Fruit fly (Drosophila melanogaster) whole organism, prepupa: Measurements from ENCODE around the gene GluRIIA.

Experiments used
- CG10669 ChIP-seq: fragments of 200-800 bp; sonication (Bioruptor generic); optimal IDR thresholded peaks from 3 replicates; lab custom pipeline; 2018; ENCODE audit warnings: missing biosample characterization, mild to moderate bottlenecking, missing genetic modification characterization, moderate library complexity
- CG11294 ChIP-seq: fragments of 200-800 bp; sonication (Bioruptor generic); IDR thresholded peaks from 2 replicates; pipeline ENCODE4 v1.3.6; 2022; ENCODE audit warnings: missing biosample characterization, missing genetic modification characterization
- CG11762 ChIP-seq: fragments of 200-800 bp; sonication (Bioruptor generic); optimal IDR thresholded peaks from 3 replicates; lab custom pipeline; 2016; ENCODE audit warnings: missing biosample characterization, missing genetic modification characterization; ENCODE audit not compliant: insufficient read depth
- CG15336 ChIP-seq: fragments of 200-800 bp; sonication (Bioruptor generic); IDR thresholded peaks from 2 replicates; pipeline ENCODE4 v1.3.6; 2022; ENCODE audit warnings: missing biosample characterization, missing genetic modification characterization
- CG1621 ChIP-seq: fragments of 200-800 bp; sonication (Bioruptor generic); optimal IDR thresholded peaks from 3 replicates; lab custom pipeline; 2018; ENCODE audit warnings: missing biosample characterization, mild to moderate bottlenecking, missing genetic modification characterization
- CG3032 ChIP-seq: fragments of 200-800 bp; optimal IDR thresholded peaks from 2 replicates; lab custom pipeline; 2019; ENCODE audit warnings: missing biosample characterization, mild to moderate bottlenecking, missing genetic modification characterization, moderate library complexity
- CG31627 ChIP-seq: fragments of 200-800 bp; sonication (Bioruptor generic); optimal IDR thresholded peaks from 3 replicates; lab custom pipeline; 2016; ENCODE audit warnings: missing biosample characterization, missing genetic modification characterization
- CG32006 ChIP-seq: fragments of 200-800 bp; sonication (Bioruptor generic); optimal IDR thresholded peaks from 3 replicates; lab custom pipeline; 2017; ENCODE audit warnings: missing biosample characterization, mild to moderate bottlenecking, missing genetic modification characterization
- CG34406 ChIP-seq: fragments of 200-800 bp; sonication (Bioruptor generic); optimal IDR thresholded peaks from 3 replicates; lab custom pipeline; 2016; ENCODE audit warnings: missing biosample characterization, missing genetic modification characterization
- CG3919 ChIP-seq: fragments of 200-800 bp; sonication (Bioruptor generic); optimal IDR thresholded peaks from 3 replicates; lab custom pipeline; 2016; ENCODE audit warnings: missing biosample characterization, missing genetic modification characterization
- CG4318 ChIP-seq: fragments of 200-800 bp; sonication (Bioruptor generic); optimal IDR thresholded peaks from 3 replicates; lab custom pipeline; 2017; ENCODE audit warnings: missing biosample characterization, mild to moderate bottlenecking, missing genetic modification characterization
- CG6163 ChIP-seq: fragments of 200-800 bp; sonication (Bioruptor generic); IDR thresholded peaks from 3 replicates; pipeline ENCODE4 v1.3.6; 2022; ENCODE audit warnings: missing biosample characterization, missing genetic modification characterization
- CG6276 ChIP-seq: fragments of 200-800 bp; sonication (Bioruptor generic); optimal IDR thresholded peaks from 2 replicates; lab custom pipeline; 2017; ENCODE audit warnings: missing biosample characterization, mild to moderate bottlenecking, missing genetic modification characterization
- CG6808 ChIP-seq: fragments of 200-800 bp; sonication (Bioruptor generic); optimal IDR thresholded peaks from 3 replicates; lab custom pipeline; 2017; ENCODE audit warnings: missing biosample characterization, missing genetic modification characterization, mild to moderate bottlenecking, moderate library complexity, missing genetic modification reagents
- CG6854 ChIP-seq: fragments of 200-800 bp; sonication (Bioruptor generic); optimal IDR thresholded peaks from 2 replicates; lab custom pipeline; 2017; ENCODE audit warnings: missing biosample characterization, mild to moderate bottlenecking, missing genetic modification characterization
- CG7368 ChIP-seq: fragments of 200-800 bp; sonication (Bioruptor generic); optimal IDR thresholded peaks from 3 replicates; lab custom pipeline; 2016; ENCODE audit warnings: missing biosample characterization, missing genetic modification characterization
- CG8119 ChIP-seq: fragments of 200-800 bp; sonication (Bioruptor generic); IDR thresholded peaks from 3 replicates; pipeline ENCODE4 v1.3.6; 2022; ENCODE audit warnings: missing biosample characterization, missing genetic modification characterization
- CG8319 ChIP-seq: fragments of 200-800 bp; sonication (Bioruptor generic); optimal IDR thresholded peaks from 3 replicates; lab custom pipeline; 2016; ENCODE audit warnings: missing biosample characterization, missing genetic modification characterization
- CG8632 ChIP-seq: fragments of 200-800 bp; sonication (Bioruptor generic); optimal IDR thresholded peaks from 3 replicates; lab custom pipeline; 2016; ENCODE audit warnings: missing biosample characterization, missing genetic modification characterization
- CG9139 ChIP-seq: fragments of 200-800 bp; sonication (Bioruptor generic); optimal IDR thresholded peaks from 3 replicates; lab custom pipeline; 2017; ENCODE audit warnings: missing biosample characterization, mild to moderate bottlenecking, missing genetic modification characterization
- Eip75B ChIP-seq: fragments of 200-800 bp; sonication (Bioruptor generic); optimal IDR thresholded peaks from 3 replicates; lab custom pipeline; 2016; ENCODE audit warnings: missing biosample characterization, missing genetic modification characterization
- Eip78C ChIP-seq: fragments of 200-800 bp; sonication (Bioruptor generic); peaks from one replicate; lab custom pipeline; 2016; ENCODE audit warnings: missing biosample characterization, missing genetic modification characterization
- Ets96B ChIP-seq: fragments of 200-800 bp; optimal IDR thresholded peaks from 2 replicates; lab custom pipeline; 2019; ENCODE audit warnings: missing biosample characterization, mild to moderate bottlenecking, missing genetic modification characterization, moderate library complexity
- Gug ChIP-seq: fragments of 200-800 bp; sonication (Bioruptor generic); IDR thresholded peaks from 2 replicates; pipeline ENCODE4 v1.3.6; 2022; ENCODE audit warnings: missing biosample characterization, missing genetic modification characterization
- Hr38 ChIP-seq: sonication (Bioruptor generic); optimal IDR thresholded peaks from 2 replicates; lab custom pipeline; 2016; ENCODE audit warnings: missing biosample characterization, missing genetic modification characterization
- Met ChIP-seq: fragments of 200-800 bp; sonication (Bioruptor generic); optimal IDR thresholded peaks from 3 replicates; lab custom pipeline; 2016; ENCODE audit warnings: missing biosample characterization, missing genetic modification characterization
- OdsH ChIP-seq: fragments of 200-800 bp; sonication (Bioruptor generic); optimal IDR thresholded peaks from 3 replicates; lab custom pipeline; 2016; ENCODE audit warnings: missing biosample characterization, missing genetic modification characterization
- Smox ChIP-seq: fragments of 200-800 bp; sonication (Bioruptor generic); optimal IDR thresholded peaks from 3 replicates; lab custom pipeline; 2016; ENCODE audit warnings: missing biosample characterization, missing genetic modification characterization
- Sox102F ChIP-seq: fragments of 200-800 bp; sonication (Bioruptor generic); optimal IDR thresholded peaks from 2 replicates; lab custom pipeline; 2016; ENCODE audit warnings: missing biosample characterization, mild to moderate bottlenecking, missing genetic modification characterization
- Sox14 ChIP-seq: fragments of 200-800 bp; sonication (Bioruptor generic); optimal IDR thresholded peaks from 3 replicates; lab custom pipeline; 2016; ENCODE audit warnings: missing biosample characterization, missing genetic modification characterization
- achi ChIP-seq: fragments of 200-800 bp; sonication (Bioruptor generic); optimal IDR thresholded peaks from 3 replicates; lab custom pipeline; 2016; ENCODE audit warnings: missing biosample characterization, missing genetic modification characterization
- dac ChIP-seq: fragments of 200-800 bp; sonication (Bioruptor generic); optimal IDR thresholded peaks from 2 replicates; lab custom pipeline; 2017; ENCODE audit warnings: missing biosample characterization, mild to moderate bottlenecking, missing genetic modification characterization
- dsx ChIP-seq: fragments of 200-800 bp; optimal IDR thresholded peaks from 3 replicates; lab custom pipeline; 2019; ENCODE audit warnings: missing biosample characterization, mild to moderate bottlenecking, missing genetic modification characterization, moderate library complexity; ENCODE audit not compliant: poor library complexity, severe bottlenecking
- eg ChIP-seq: fragments of 200-800 bp; sonication (Bioruptor generic); IDR thresholded peaks from 3 replicates; pipeline ENCODE4 v1.3.6; 2022; ENCODE audit warnings: missing biosample characterization, missing genetic modification characterization
- esn ChIP-seq: fragments of 200-800 bp; sonication (Bioruptor generic); optimal IDR thresholded peaks from 2 replicates; lab custom pipeline; 2016; ENCODE audit warnings: missing biosample characterization, mild to moderate bottlenecking, missing genetic modification characterization, moderate library complexity
- fd59A ChIP-seq: fragments of 200-800 bp; sonication (Bioruptor generic); optimal IDR thresholded peaks from 2 replicates; lab custom pipeline; 2017; ENCODE audit warnings: missing biosample characterization, mild to moderate bottlenecking, missing genetic modification characterization, missing genetic modification reagents
- lz ChIP-seq: fragments of 200-800 bp; sonication (Bioruptor generic); optimal IDR thresholded peaks from 3 replicates; lab custom pipeline; 2016; ENCODE audit warnings: missing biosample characterization, missing genetic modification characterization
- net ChIP-seq: fragments of 200-800 bp; sonication (Bioruptor generic); optimal IDR thresholded peaks from 3 replicates; lab custom pipeline; 2016; ENCODE audit warnings: missing biosample characterization, missing genetic modification characterization
- pdm3 ChIP-seq: fragments of 200-800 bp; sonication (Bioruptor generic); optimal IDR thresholded peaks from 3 replicates; lab custom pipeline; 2016; ENCODE audit warnings: missing biosample characterization, missing genetic modification characterization
- spab ChIP-seq: fragments of 200-800 bp; sonication (Bioruptor generic); optimal IDR thresholded peaks from 2 replicates; lab custom pipeline; 2017; ENCODE audit warnings: missing biosample characterization, mild to moderate bottlenecking, missing genetic modification characterization, missing genetic modification reagents
- ss ChIP-seq, 2 experiments: fragments of 200-800 bp; sonication (Bioruptor generic); optimal IDR thresholded peaks; 2 replicates in 1 of 2; 3 replicates in 1 of 2; lab custom pipeline; 2017 to 2018; ENCODE audit warnings: mild to moderate bottlenecking in 2 of 2, missing biosample characterization in 2 of 2, missing genetic modification characterization in 2 of 2, moderate library complexity in 1 of 2
- svp ChIP-seq: fragments of 200-800 bp; sonication (Bioruptor generic); peaks from one replicate; lab custom pipeline; 2016; ENCODE audit warnings: missing biosample characterization, missing genetic modification characterization
- vri ChIP-seq: fragments of 200-800 bp; sonication (Bioruptor generic); optimal IDR thresholded peaks from 3 replicates; lab custom pipeline; 2016; ENCODE audit warnings: missing biosample characterization, mild to moderate bottlenecking, missing genetic modification characterization

GluRIIA gene

DNA sequence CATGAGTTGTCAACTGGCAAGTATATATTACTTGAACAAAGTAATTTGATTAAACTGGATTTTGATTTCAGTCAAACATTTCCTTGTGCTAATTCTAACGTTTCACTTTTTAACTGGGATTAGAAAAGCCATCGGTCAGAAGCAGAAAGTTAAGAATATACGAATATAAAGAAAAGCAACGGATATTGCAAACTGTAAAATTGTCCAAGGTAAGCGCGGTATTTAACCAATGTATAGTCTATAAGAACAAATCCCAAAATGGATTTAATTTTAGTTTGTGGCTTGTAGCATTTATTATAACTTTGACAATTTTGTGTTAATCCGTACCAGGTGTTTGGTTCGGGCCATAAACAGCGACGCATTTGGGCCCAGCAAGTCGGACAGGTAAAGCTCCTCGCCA lies 3.3 kb upstream of the GluRIIA start, which contains the start of gene CG18269:
TSS of gene CG18269 (plus strand) at position 301 of the 400 bp plus-strand sequence.
- TF ChIP-seq Hr38 (no peak), Eip75B (GFP tag; lab: Kevin White, UChicago) (no peak), net (GFP tag; lab: Kevin White, UChicago) (no peak), CG15336 (no peak), CG11762 (GFP tag; lab: Kevin White, UChicago) (no peak), CG1621 (tag; lab: Kevin White, UChicago) (no peak), CG31627 (GFP tag; lab: Kevin White, UChicago) (no peak), CG6808 (no peak), Met (no peak), CG32006 (GFP tag; lab: Kevin White, UChicago) (no peak), lz (GFP tag; lab: Kevin White, UChicago) (no peak), achi (no peak), Eip78C (GFP tag; lab: Kevin White, UChicago) (no peak), CG3032 (tag; lab: Kevin White, UChicago) (no peak), CG34406 (GFP tag; lab: Kevin White, UChicago) (no peak), eg (GFP tag; lab: Robert Waterston, UW) (no peak)

DNA sequence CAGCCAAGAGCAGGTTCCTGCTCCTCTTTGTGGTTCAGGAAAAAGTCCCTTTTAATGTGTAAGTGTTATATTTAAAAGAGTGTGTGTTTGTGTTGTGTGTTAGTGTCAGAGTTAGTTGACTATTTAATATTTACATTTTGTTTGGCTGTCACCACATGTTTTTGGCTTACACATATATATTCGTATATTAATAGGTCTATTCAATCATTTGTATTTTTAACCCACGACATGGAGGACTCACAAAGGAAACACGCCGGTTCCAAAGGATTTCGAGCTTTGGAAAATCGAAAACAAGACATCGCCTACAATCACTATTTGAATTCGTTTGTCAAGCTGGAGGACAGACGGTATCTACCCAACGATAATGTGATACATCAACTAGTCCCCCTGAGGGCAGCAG lies 1.1 kb upstream of the GluRIIA start, which contains the start of the genes CG14013 and CG14017:
TSS of gene CG14013 (minus strand) at position 101 of the 400 bp plus-strand sequence.
TSS of gene CG14017 (plus strand) at position 148 of the 400 bp plus-strand sequence.
- TF ChIP-seq CG8119 (GFP tag; lab: Robert Waterston, UW): no peak
- no peak for TF ChIP-seq CG11294 (GFP tag; lab: Robert Waterston, UW)
- TF ChIP-seq CG6854 (GFP tag; lab: Kevin White, UChicago): no peak

DNA sequence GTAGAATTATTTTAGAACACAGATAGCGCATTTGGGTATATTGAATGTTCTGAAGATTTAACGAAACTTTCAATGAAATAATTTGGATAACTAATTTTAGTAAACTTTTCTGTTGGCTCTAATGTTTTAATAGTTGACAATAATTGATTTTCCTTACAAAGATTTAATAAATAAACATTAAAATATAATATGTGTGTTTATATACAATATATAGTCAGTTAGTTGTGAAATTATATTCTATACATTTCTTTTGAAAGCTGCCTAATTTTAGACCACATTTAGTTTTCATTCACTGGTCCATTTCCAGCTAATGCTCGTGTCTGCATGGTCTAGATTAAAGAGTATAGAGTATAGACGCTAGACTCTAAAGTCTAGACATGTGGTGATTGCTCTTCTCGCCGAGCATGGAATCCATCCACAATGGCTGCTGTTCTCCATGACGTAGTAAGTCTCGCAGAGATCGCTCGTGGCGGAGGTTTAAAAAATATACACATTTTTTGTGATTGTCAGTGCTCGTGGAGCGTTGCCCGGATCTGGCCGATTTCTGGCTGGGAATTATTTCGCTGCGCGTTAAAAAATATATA lies 4.0 kb downstream of the GluRIIA start, which contains the start of gene GluRIIB:
TSS of gene GluRIIB (plus strand) at position 534 of the 584 bp plus-strand sequence.
- no peak for TF ChIP-seq CG1621 (tag; lab: Kevin White, UChicago)
- no peak for TF ChIP-seq Ets96B (tag; lab: Kevin White, UChicago)
- no peak for TF ChIP-seq CG11762 (GFP tag; lab: Kevin White, UChicago)
- no peak for TF ChIP-seq CG10669
- TF ChIP-seq dsx (GFP tag; lab: Kevin White, UChicago): no peak
- no peak for TF ChIP-seq Hr38
- no peak for TF ChIP-seq CG11294 (GFP tag; lab: Robert Waterston, UW)
- TF ChIP-seq CG8632 (GFP tag; lab: Kevin White, UChicago): no peak
- TF ChIP-seq Sox14 (GFP tag; lab: Kevin White, UChicago): no peak
- no peak for TF ChIP-seq CG4318 (GFP tag; lab: Kevin White, UChicago)
- TF ChIP-seq net (GFP tag; lab: Kevin White, UChicago): no peak
- no peak for TF ChIP-seq CG34406 (GFP tag; lab: Kevin White, UChicago)
- TF ChIP-seq svp (GFP tag; lab: Kevin White, UChicago): no peak
- no peak for TF ChIP-seq CG6854 (GFP tag; lab: Kevin White, UChicago)
- TF ChIP-seq CG6808: no peak
- TF ChIP-seq vri: no peak
- no peak for TF ChIP-seq pdm3 (GFP tag; lab: Kevin White, UChicago)
- TF ChIP-seq Smox (GFP tag; lab: Kevin White, UChicago): no peak

DNA sequence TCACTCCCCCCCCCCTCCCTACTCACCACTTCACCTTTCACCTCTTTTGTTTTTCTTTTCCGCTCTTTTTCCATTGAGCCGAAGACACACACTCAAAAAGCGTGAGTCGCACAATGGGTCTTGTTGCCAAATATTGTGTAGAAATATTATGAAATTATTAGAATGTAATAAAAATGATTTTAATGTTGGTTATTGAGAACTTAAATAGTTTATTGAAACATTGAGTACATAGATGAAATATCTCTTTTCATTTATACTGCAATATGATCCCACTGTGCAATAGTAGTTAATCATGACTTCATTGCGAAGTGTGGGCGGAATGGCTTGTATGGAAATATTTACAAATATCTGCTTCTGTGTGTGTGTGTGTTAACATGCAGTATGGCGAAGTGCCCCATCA lies 12.2 kb downstream of the GluRIIA start:
- TF ChIP-seq dac (GFP tag; lab: Kevin White, UChicago) (no peak), ss (GFP tag; optimal IDR thresholded peaks at IDR 0.05; lab: Kevin White, UChicago) (peak in 1 of 2 experiments; percentile 21), CG4318 (GFP tag; lab: Kevin White, UChicago) (no peak), dsx (GFP tag; lab: Kevin White, UChicago) (peak; percentile 42), OdsH (peak; percentile 46), CG6276 (GFP tag; lab: Kevin White, UChicago) (peak; percentile 50), esn (GFP tag; lab: Kevin White, UChicago) (no peak), CG9139 (GFP tag; lab: Kevin White, UChicago) (peak; percentile 20), Ets96B (tag; lab: Kevin White, UChicago) (peak; percentile 68), CG7368 (peak; percentile 2), CG8319 (no peak), Eip78C (GFP tag; lab: Kevin White, UChicago) (peak; percentile 72), CG6163 (GFP tag; lab: Robert Waterston, UW) (peak; percentile 86), CG6854 (GFP tag; lab: Kevin White, UChicago) (no peak), net (GFP tag; lab: Kevin White, UChicago) (peak; percentile 15), Hr38 (no peak), lz (GFP tag; lab: Kevin White, UChicago) (no peak), spab (GFP tag; lab: Kevin White, UChicago) (peak; percentile 44), fd59A (GFP tag; lab: Kevin White, UChicago) (peak; percentile 19), CG3919 (GFP tag; lab: Kevin White, UChicago) (peak; percentile 38), Gug (GFP tag; lab: Robert Waterston, UW) (peak; percentile 77), Smox (GFP tag; lab: Kevin White, UChicago) (no peak), Sox102F (GFP tag; lab: Kevin White, UChicago) (no peak), CG8632 (GFP tag; lab: Kevin White, UChicago) (peak; percentile 42)
